Worm (Caenorhabditis elegans): ENCODE measurements around the gene hpo-15.

- TF ChIP-seq lin-39 (tag; optimal IDR thresholded peaks at IDR 0.05) (no peak), unc-62 (GFP tag; optimal IDR thresholded peaks at IDR 0.05) (no peak)
Measured at ce11 chrV:5484866-5485265, 28.8 kb downstream of the hpo-15 start, which contains the start of gene srg-65.
